In genomic region chrX:183572-183971, ce11 we compare ENCODE assay signal across 3 worm cellular contexts.
TF ChIP-seq lines count a peak whose summit lies in the region.

No protein-coding gene starts in this region.

TF ChIP-seq in whole organism, L3 larva, 47 proteins besides CTCF, POLR2A, EP300 and RAD21:
- peak; percentile 43 for TF ChIP-seq ceh-28 (tag; optimal IDR thresholded peaks at IDR 0.05; lab: Kevin White, UChicago)

TF ChIP-seq in whole organism, late embryonic, 69 proteins besides CTCF, POLR2A, EP300 and RAD21:
- TF ChIP-seq ceh-48 (tag; optimal IDR thresholded peaks at IDR 0.05; lab: Kevin White, UChicago): peak; percentile 25

TF ChIP-seq in whole organism, midembryonic, 9 proteins besides CTCF, POLR2A, EP300 and RAD21:
- TF ChIP-seq T22C8.4 (GFP tag; IDR thresholded peaks at IDR 0.05; lab: Robert Waterston, UW): peak; percentile 94
